Worm (Caenorhabditis elegans): ENCODE measurements around the gene ZC250.4.

ZC250.4 gene

DNA sequence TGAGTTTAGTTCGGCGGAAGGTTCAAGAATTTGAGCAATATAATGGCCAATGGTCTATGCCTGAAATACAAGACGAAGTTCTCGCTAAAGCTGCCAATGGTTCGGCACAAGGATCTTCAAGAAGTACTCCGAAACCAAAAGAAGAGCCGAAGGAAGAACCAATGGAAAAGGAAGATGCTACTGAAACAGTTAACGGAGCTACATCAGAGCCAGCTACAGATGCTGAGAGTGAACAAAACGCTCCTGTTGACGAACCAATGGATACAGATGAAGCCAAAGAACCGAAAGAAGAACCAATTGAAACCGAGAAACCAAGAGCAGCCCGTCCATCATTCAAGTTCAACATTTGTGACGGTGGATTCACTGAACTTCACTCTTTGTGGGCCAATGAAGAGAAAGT is 18.3 kb upstream of the ZC250.4 start:
- TF ChIP-seq nhr-12 (tag; optimal IDR thresholded peaks at IDR 0.05) (no peak), nhr-2 (tag; optimal IDR thresholded peaks at IDR 0.05) (no peak), flh-1 (GFP tag; optimal IDR thresholded peaks at IDR 0.05) (no peak), drap-1 (GFP tag; optimal IDR thresholded peaks at IDR 0.05) (no peak), hlh-1 (tag; optimal IDR thresholded peaks at IDR 0.05) (no peak), tbx-8 (GFP tag; optimal IDR thresholded peaks at IDR 0.05) (no peak), blmp-1 (tag; optimal IDR thresholded peaks at IDR 0.05) (no peak), lin-32 (GFP tag; optimal IDR thresholded peaks at IDR 0.05) (no peak), ceh-43 (GFP tag; optimal IDR thresholded peaks at IDR 0.05) (no peak), lin-13 (tag; optimal IDR thresholded peaks at IDR 0.05) (no peak), sptf-1 (tag; optimal IDR thresholded peaks at IDR 0.05) (no peak), nhr-76 (tag; optimal IDR thresholded peaks at IDR 0.05) (no peak), elt-3 (tag; optimal IDR thresholded peaks at IDR 0.05) (no peak), ces-1 (GFP tag; optimal IDR thresholded peaks at IDR 0.05) (no peak), ceh-39 (tag; optimal IDR thresholded peaks at IDR 0.05) (no peak), cnd-1 (tag; optimal IDR thresholded peaks at IDR 0.05) (no peak), mep-1 (tag; optimal IDR thresholded peaks at IDR 0.05) (no peak), bed-3 (GFP tag; optimal IDR thresholded peaks at IDR 0.05) (no peak)

- TF ChIP-seq tbx-8 (GFP tag; optimal IDR thresholded peaks at IDR 0.05) (no peak), ceh-39 (tag; optimal IDR thresholded peaks at IDR 0.05) (no peak), M03D4.4 (tag; optimal IDR thresholded peaks at IDR 0.05) (no peak), sptf-1 (tag; optimal IDR thresholded peaks at IDR 0.05) (no peak), lin-13 (tag; optimal IDR thresholded peaks at IDR 0.05) (no peak), unc-120 (tag; optimal IDR thresholded peaks at IDR 0.05; ENCODE audit: poor library complexity, severe bottlenecking) (no peak), flh-1 (GFP tag; optimal IDR thresholded peaks at IDR 0.05) (no peak), cnd-1 (tag; optimal IDR thresholded peaks at IDR 0.05) (no peak), hlh-1 (tag; optimal IDR thresholded peaks at IDR 0.05) (no peak), nhr-237 (tag; optimal IDR thresholded peaks at IDR 0.05) (no peak), nhr-12 (tag; optimal IDR thresholded peaks at IDR 0.05) (no peak), bed-3 (GFP tag; optimal IDR thresholded peaks at IDR 0.05) (no peak), ham-2 (GFP tag; optimal IDR thresholded peaks at IDR 0.05) (no peak)
Observed at ce11 chrV:5826592-5826991, 13.7 kb upstream of the ZC250.4 start, which contains the start of gene let-418. let-418 (plus strand) TSS chrV:5826833.

- TF ChIP-seq mab-5 (tag; optimal IDR thresholded peaks at IDR 0.05) (no peak), hlh-1 (tag; optimal IDR thresholded peaks at IDR 0.05) (no peak), zip-8 (tag; optimal IDR thresholded peaks at IDR 0.05) (no peak), nhr-28 (tag; optimal IDR thresholded peaks at IDR 0.05) (no peak), drap-1 (GFP tag; optimal IDR thresholded peaks at IDR 0.05) (no peak), nhr-237 (tag; optimal IDR thresholded peaks at IDR 0.05) (no peak), elt-1 (tag; optimal IDR thresholded peaks at IDR 0.05; ENCODE audit: borderline replicate concordance, insufficient read depth) (no peak), nhr-12 (tag; optimal IDR thresholded peaks at IDR 0.05) (no peak), flh-1 (GFP tag; optimal IDR thresholded peaks at IDR 0.05) (no peak), bed-3 (GFP tag; optimal IDR thresholded peaks at IDR 0.05) (no peak), elt-3 (tag; optimal IDR thresholded peaks at IDR 0.05) (no peak), unc-120 (tag; optimal IDR thresholded peaks at IDR 0.05; ENCODE audit: poor library complexity, severe bottlenecking) (no peak), mep-1 (tag; optimal IDR thresholded peaks at IDR 0.05) (no peak), M03D4.4 (tag; optimal IDR thresholded peaks at IDR 0.05) (no peak), lin-32 (GFP tag; optimal IDR thresholded peaks at IDR 0.05) (no peak)
Observed at ce11 chrV:5825478-5825877, 12.5 kb upstream of the ZC250.4 start.

- peak; percentile 27 for TF ChIP-seq elt-3 (tag; optimal IDR thresholded peaks at IDR 0.05)
- no peak for TF ChIP-seq cnd-1 (tag; optimal IDR thresholded peaks at IDR 0.05)
Observed at ce11 chrV:5822968-5823367, 10.0 kb upstream of the ZC250.4 start.

DNA sequence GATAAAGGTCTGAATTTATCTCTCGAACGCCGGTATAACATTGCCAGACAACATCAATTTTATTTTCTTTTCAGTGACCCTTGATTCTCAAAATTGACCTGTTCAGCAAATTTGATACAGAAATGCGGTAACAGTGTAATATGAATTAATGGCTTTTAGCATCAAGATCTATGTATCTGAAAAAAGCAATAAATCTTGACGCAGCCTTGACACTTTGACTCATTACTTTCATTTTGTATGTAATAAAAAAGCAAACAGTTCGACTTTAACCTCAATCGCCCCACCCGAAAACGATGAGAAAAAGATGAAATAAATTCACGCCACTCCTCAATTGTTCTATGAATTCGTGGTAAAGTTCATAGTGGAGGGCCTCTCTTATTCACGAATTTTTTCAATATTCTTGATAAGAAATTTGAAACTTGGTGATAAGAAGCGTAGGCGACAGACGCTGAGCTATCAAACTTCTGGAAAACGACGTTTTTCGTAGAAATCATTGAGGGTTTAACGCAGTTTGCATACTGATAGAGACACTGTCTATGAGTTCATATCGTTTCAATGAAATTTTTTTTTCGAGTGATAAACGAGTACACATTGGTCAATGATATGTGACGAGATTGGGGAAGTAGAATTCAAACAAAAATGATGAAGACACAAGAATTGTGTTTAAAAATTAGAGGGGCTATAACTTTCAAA is 8.7 kb upstream of the ZC250.4 start:
- TF ChIP-seq mab-5 (tag; optimal IDR thresholded peaks at IDR 0.05) = no peak
- no peak for TF ChIP-seq ceh-39 (tag; optimal IDR thresholded peaks at IDR 0.05)
- no peak for TF ChIP-seq lin-32 (GFP tag; optimal IDR thresholded peaks at IDR 0.05)
- no peak for TF ChIP-seq elt-3 (tag; optimal IDR thresholded peaks at IDR 0.05)
- TF ChIP-seq bed-3 (GFP tag; optimal IDR thresholded peaks at IDR 0.05) = no peak

ce11 chrV:5820401-5820800 is 7.5 kb upstream of the ZC250.4 start:
- no peak for TF ChIP-seq bed-3 (GFP tag; optimal IDR thresholded peaks at IDR 0.05)
- TF ChIP-seq sptf-1 (tag; optimal IDR thresholded peaks at IDR 0.05) = no peak

All from whole organism, mixed stage, embryonic.